Worm (Caenorhabditis elegans) whole organism, L4 larva: ENCODE measurements around the gene K08D8.4.

Source experiments
- ZK337.2 ChIP-seq: fragments of 200-800 bp; sonication (Bioruptor generic); IDR thresholded peaks from 2 replicates; pipeline ENCODE4 v1.3.6; 2022; ENCODE audit warnings: missing genetic modification reagents, missing genetic modification characterization, missing compliant biosample characterization
- ama-1 ChIP-seq: fragments of 150-350 bp; optimal IDR thresholded peaks from 2 replicates; lab custom pipeline; 2014; ENCODE audit warnings: inconsistent platforms, mixed read lengths
- dve-1 ChIP-seq: sonication (generic microtip); optimal IDR thresholded peaks from 2 replicates; lab custom pipeline; 2017; ENCODE audit warnings: antibody characterized with exemption, mild to moderate bottlenecking, missing genetic modification characterization, missing compliant biosample characterization; ENCODE audit not compliant: insufficient read depth
- egl-27 ChIP-seq: sonication (generic microtip); optimal IDR thresholded peaks from 3 replicates; lab custom pipeline; 2017; ENCODE audit warnings: missing biosample characterization, missing genetic modification reagents, missing genetic modification characterization
- hif-1 ChIP-seq, 2 experiments: sonication (generic microtip); optimal IDR thresholded peaks; 2 replicates each; lab custom pipeline; 2016 to 2017; ENCODE audit warnings: missing compliant biosample characterization in 2 of 2, missing genetic modification characterization in 2 of 2, missing genetic modification reagents in 2 of 2, missing genotype in 2 of 2, mild to moderate bottlenecking in 1 of 2
- nhr-11 ChIP-seq: fragments of 150-350 bp; optimal IDR thresholded peaks from 2 replicates; lab custom pipeline; 2014; ENCODE audit warnings: missing biosample characterization, missing genetic modification characterization
- nhr-237 ChIP-seq: sonication (generic microtip); optimal IDR thresholded peaks from 2 replicates; lab custom pipeline; 2017; ENCODE audit warnings: missing biosample characterization, missing genetic modification characterization
- skn-1 ChIP-seq: fragments of 150-350 bp; optimal IDR thresholded peaks from 2 replicates; lab custom pipeline; 2014; ENCODE audit warnings: missing biosample characterization, missing genetic modification characterization

ce11 chrIV:12903687-12904086, 6.1 kb downstream of the K08D8.4 start:
- TF ChIP-seq skn-1 (tag; lab: Kevin White, UChicago) (no peak), dve-1 (tag; lab: Kevin White, UChicago) (peak; percentile 44), nhr-11 (tag; lab: Kevin White, UChicago) (no peak), nhr-237 (no peak), ama-1 (lab: Kevin White, UChicago) (no peak), egl-27 (tag; lab: Kevin White, UChicago) (no peak), hif-1 (tag; optimal IDR thresholded peaks at IDR 0.05; lab: Kevin White, UChicago) (no peak), ZK337.2 (GFP tag; lab: Robert Waterston, UW) (no peak)
